Worm (Caenorhabditis elegans): Measurements from ENCODE around the gene coh-4.

coh-4 gene

DNA sequence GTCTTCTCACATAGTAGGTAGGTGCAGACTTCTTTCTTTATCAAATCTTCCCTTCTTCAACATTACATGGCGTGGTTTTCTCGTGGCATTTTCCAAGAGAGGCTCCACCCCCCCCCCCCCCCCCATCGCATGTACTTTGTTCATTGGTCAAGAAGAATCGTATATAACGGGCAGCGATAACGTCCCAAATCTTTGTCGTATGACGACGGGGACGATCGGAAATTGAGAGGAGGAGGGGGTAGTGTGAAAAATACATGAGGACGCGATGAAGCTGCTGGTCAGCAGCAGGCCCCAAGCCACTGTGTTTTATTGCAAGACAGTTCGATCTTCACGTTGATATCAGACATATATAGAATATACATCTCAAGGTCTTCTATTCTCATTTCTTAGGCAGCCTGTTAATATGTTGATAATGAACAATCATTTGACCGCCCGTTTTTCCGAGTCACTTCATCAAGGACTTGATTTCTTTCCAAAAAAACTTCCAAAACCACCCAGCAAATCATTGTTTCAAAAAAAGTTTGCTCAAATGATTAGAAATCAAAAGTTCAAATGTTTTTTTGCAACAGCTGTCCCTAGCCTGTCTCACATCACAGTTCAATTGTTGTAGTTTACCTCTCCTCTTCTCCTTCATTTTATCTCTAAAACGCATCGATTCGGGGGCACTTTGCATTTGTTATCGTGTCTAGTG, 11.2 kb upstream of the coh-4 start (continued):
- TF ChIP-seq somi-1 (GFP tag; optimal IDR thresholded peaks at IDR 0.05) (peak; percentile 26), sptf-2 (GFP tag; optimal IDR thresholded peaks at IDR 0.05) (no peak), lin-26 (GFP tag; IDR thresholded peaks at IDR 0.05) (peak; percentile 50; the same call in 1 of the 2 replicates), F39B2.1 (GFP tag; IDR thresholded peaks at IDR 0.05) (no peak), madf-10 (tag; optimal IDR thresholded peaks at IDR 0.05) (no peak), ama-1 (optimal IDR thresholded peaks at IDR 0.05) (peak; percentile 15), ama-1 (GFP tag; optimal IDR thresholded peaks at IDR 0.05) (no peak), lin-40 (tag; optimal IDR thresholded peaks at IDR 0.05) (no peak), atf-7 (tag; optimal IDR thresholded peaks at IDR 0.05) (peak; percentile 2), lin-54 (GFP tag; optimal IDR thresholded peaks at IDR 0.05) (no peak), tbp1 (GFP tag; optimal IDR thresholded peaks at IDR 0.05) (peak; percentile 36), nfyb-1 (GFP tag; IDR thresholded peaks at IDR 0.05) (peak; percentile 78), mel-28 (tag; optimal IDR thresholded peaks at IDR 0.05; ENCODE audit: borderline replicate concordance) (no peak), F37B4.10 (GFP tag; IDR thresholded peaks at IDR 0.05) (no peak), let-526 (GFP tag; IDR thresholded peaks at IDR 0.05) (0 out of 2 replicates have a peak, but pooled peaks have one; percentile 19), nhr-80 (tag; optimal IDR thresholded peaks at IDR 0.05) (peak; percentile 42), cebp-1 (GFP tag; IDR thresholded peaks at IDR 0.05) (0 out of 2 replicates have a peak, but pooled peaks have one; percentile 10), cebp-1 (tag; optimal IDR thresholded peaks at IDR 0.05) (peak; percentile 50), ztf-26 (tag; optimal IDR thresholded peaks at IDR 0.05) (peak; percentile 61), D2030.7 (GFP tag; IDR thresholded peaks at IDR 0.05) (no peak)

- no peak for TF ChIP-seq nhr-80 (tag; optimal IDR thresholded peaks at IDR 0.05)
- no peak for TF ChIP-seq snpc-1.1 (tag; optimal IDR thresholded peaks at IDR 0.05; ENCODE audit: insufficient read depth)
- TF ChIP-seq B0035.1 (tag; optimal IDR thresholded peaks at IDR 0.05): no peak
- no peak for TF ChIP-seq hlh-26 (GFP tag; conservative IDR thresholded peaks at IDR 0.05)
- TF ChIP-seq bed-2 (GFP tag; IDR thresholded peaks at IDR 0.05): no peak
- no peak for TF ChIP-seq nfya-1 (tag; optimal IDR thresholded peaks at IDR 0.05; ENCODE audit: borderline replicate concordance, insufficient read depth)
- no peak for TF ChIP-seq hrde-1 (tag; optimal IDR thresholded peaks at IDR 0.05; ENCODE audit: borderline replicate concordance)
- no peak for TF ChIP-seq ceh-58 (GFP tag; IDR thresholded peaks at IDR 0.05)
- TF ChIP-seq pha-4 (tag; optimal IDR thresholded peaks at IDR 0.05): no peak
- TF ChIP-seq snpc-1.3 (tag; optimal IDR thresholded peaks at IDR 0.05; ENCODE audit: insufficient read depth): no peak
- TF ChIP-seq zfh-2 (GFP tag; conservative IDR thresholded peaks at IDR 0.05): no peak
- no peak for TF ChIP-seq Y79H2A.3 (GFP tag; conservative IDR thresholded peaks at IDR 0.05)
- TF ChIP-seq sptf-2 (GFP tag; optimal IDR thresholded peaks at IDR 0.05): no peak
- no peak for TF ChIP-seq nhr-27 (tag; optimal IDR thresholded peaks at IDR 0.05)
- no peak for TF ChIP-seq athp-1 (tag; optimal IDR thresholded peaks at IDR 0.05)
- no peak for TF ChIP-seq pbrm-1 (GFP tag; IDR thresholded peaks at IDR 0.05)
Measured at ce11 chrV:4185885-4186284, 10.4 kb upstream of the coh-4 start.

DNA sequence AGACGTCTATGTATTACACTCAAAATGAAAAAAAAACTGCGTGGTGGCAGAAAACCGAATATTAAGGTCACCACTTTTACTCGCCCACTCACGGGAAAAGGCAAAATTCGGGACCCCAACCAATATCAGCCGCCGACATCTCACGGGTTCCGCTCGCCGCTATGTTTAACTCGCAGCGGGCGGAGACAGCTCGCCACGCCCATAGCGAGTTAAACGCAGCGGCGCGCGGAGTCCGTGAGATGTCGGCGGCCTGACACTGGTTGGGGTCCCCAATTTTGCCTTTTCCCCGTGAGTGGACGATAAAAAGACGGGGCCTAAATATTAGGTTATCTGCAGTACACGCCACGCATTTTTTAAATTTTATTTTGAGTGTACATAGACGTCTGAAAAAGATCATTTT, 7.1 kb upstream of the coh-4 start:
- no peak for TF ChIP-seq him-1 (tag; optimal IDR thresholded peaks at IDR 0.05)
- TF ChIP-seq pbrm-1 (GFP tag; IDR thresholded peaks at IDR 0.05): no peak
- TF ChIP-seq ekl-4 (GFP tag; IDR thresholded peaks at IDR 0.05): no peak
- TF ChIP-seq madf-10 (tag; optimal IDR thresholded peaks at IDR 0.05): no peak
- no peak for TF ChIP-seq T26A5.8 (tag; optimal IDR thresholded peaks at IDR 0.05)
- TF ChIP-seq F10E7.11 (tag; optimal IDR thresholded peaks at IDR 0.05): no peak
- no peak for TF ChIP-seq ceh-91 (GFP tag; IDR thresholded peaks at IDR 0.05)
- TF ChIP-seq egl-18 (GFP tag; IDR thresholded peaks at IDR 0.05): no peak
- TF ChIP-seq C17E4.6 (GFP tag; IDR thresholded peaks at IDR 0.05): no peak
- no peak for TF ChIP-seq ztf-3 (GFP tag; optimal IDR thresholded peaks at IDR 0.05)
- no peak for TF ChIP-seq lag-1 (GFP tag; IDR thresholded peaks at IDR 0.05)
- TF ChIP-seq mxl-1 (tag; optimal IDR thresholded peaks at IDR 0.05): no peak
- TF ChIP-seq bed-1 (GFP tag; IDR thresholded peaks at IDR 0.05): no peak
- TF ChIP-seq hrde-1 (tag; optimal IDR thresholded peaks at IDR 0.05; ENCODE audit: borderline replicate concordance): no peak
- TF ChIP-seq lin-40 (tag; optimal IDR thresholded peaks at IDR 0.05): no peak
- no peak for TF ChIP-seq snpc-3.4 (tag; optimal IDR thresholded peaks at IDR 0.05)
- no peak for TF ChIP-seq somi-1 (GFP tag; optimal IDR thresholded peaks at IDR 0.05)

Measured in whole organism, young adult.